Fruit fly (Drosophila melanogaster): ENCODE results near the gene nAChRbeta3.

Gene nAChRbeta3

DNA sequence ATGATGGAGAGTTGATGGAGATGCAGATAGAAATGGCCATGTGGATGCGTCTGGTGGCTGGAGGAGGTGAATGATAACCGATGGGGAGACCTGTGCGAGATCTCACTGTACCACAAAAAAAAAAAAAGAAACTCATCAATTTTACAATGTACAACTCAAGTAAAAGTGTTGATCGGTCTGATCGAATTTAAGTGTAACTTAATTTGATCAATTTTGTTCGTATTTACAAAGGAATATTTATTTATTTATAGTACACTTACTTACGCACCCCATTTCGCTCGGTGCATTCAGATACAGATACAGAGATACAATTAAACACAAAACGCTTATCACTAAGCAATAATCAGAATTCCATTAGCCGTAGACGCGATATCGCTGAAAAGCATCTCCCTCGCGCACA is 22.2 kb upstream of the nAChRbeta3 start (continued):
- TF ChIP-seq CG17612 (GFP tag; IDR thresholded peaks at IDR 0.05) (no peak), CG33557 (GFP tag; optimal IDR thresholded peaks at IDR 0.05) (no peak), CG15011 (GFP tag; optimal IDR thresholded peaks at IDR 0.05) (no peak), Oaz (GFP tag; IDR thresholded peaks at IDR 0.05) (0 out of 2 replicates have a peak, but pooled peaks have one; percentile 15), p53 (GFP tag; optimal IDR thresholded peaks at IDR 0.05) (no peak), HLH54F (GFP tag; optimal IDR thresholded peaks at IDR 0.05) (peak; percentile 25), CG9437 (GFP tag; optimal IDR thresholded peaks at IDR 0.05) (peak; percentile 32), gcm (GFP tag; optimal IDR thresholded peaks at IDR 0.05) (peak; percentile 33), zf30C (GFP tag; optimal IDR thresholded peaks at IDR 0.05) (peak; percentile 40), org-1 (GFP tag; optimal IDR thresholded peaks at IDR 0.05) (peak; percentile 22), kah (GFP tag; optimal IDR thresholded peaks at IDR 0.05) (no peak), CG15269 (tag; optimal IDR thresholded peaks at IDR 0.05) (peak; percentile 12), ranshi (GFP tag; IDR thresholded peaks at IDR 0.05) (peak; percentile 44; the same call in 1 of the 2 replicates), CG6272 (GFP tag; IDR thresholded peaks at IDR 0.05) (peak; percentile 68)

DNA sequence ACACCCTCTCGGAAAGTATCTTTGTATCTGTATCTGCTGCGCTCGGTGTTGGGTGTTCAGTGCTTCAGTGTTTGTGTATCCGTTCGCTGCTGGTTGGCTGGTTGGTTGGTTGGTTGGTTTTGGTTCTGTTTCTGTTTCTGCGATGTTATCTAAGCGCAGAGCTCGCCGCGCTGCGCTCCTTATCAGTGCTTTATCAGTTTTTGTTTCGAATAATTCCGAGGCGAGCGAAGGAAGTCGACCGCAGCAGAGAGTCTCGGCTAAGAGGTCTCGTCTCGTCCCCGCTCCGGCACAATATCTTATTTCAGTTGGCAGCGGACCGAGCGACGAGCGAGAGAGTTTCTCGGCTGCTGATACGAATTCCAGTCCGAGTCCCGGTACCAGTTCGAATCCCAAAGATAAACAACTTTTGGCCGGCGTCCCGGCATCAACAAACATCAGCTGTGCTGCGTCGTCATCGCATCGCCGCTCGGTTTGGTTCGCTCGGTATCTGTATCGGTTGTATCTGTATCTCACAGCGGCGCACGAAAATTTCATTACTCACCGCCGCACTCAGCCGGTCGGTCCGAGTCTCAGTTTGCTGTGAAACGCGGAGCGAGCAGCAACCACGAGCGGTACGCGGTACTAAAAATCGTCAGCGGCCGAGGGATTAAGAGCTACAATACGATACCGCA is 21.6 kb upstream of the nAChRbeta3 start:
- no peak for TF ChIP-seq Mrtf (GFP tag; IDR thresholded peaks at IDR 0.05)
- TF ChIP-seq abd-A (tag; optimal IDR thresholded peaks at IDR 0.05) = peak; percentile 70
- TF ChIP-seq Aef1 (GFP tag; IDR thresholded peaks at IDR 0.05) = no peak
- no peak for TF ChIP-seq Hr3 (GFP tag; optimal IDR thresholded peaks at IDR 0.05)
- 0 out of 2 replicates have a peak, but pooled peaks have one; percentile 23 for TF ChIP-seq peb (GFP tag; IDR thresholded peaks at IDR 0.05)
- peak; percentile 48; the same call in 1 of the 2 replicates for TF ChIP-seq Rfx (GFP tag; IDR thresholded peaks at IDR 0.05)
- TF ChIP-seq so (GFP tag; IDR thresholded peaks at IDR 0.05) = peak; percentile 88; the same call in 2 of the 3 replicates
- TF ChIP-seq Trl (optimal IDR thresholded peaks at IDR 0.05) = peak; percentile 52 to 75
- peak; percentile 63 for TF ChIP-seq Trl (GFP tag; optimal IDR thresholded peaks at IDR 0.05)
- peak; percentile 21 for TF ChIP-seq CG1233 (GFP tag; optimal IDR thresholded peaks at IDR 0.05)
- no peak for TF ChIP-seq sim (GFP tag; IDR thresholded peaks at IDR 0.05)
- no peak for TF ChIP-seq Bteb2 (GFP tag; optimal IDR thresholded peaks at IDR 0.05)
- peak; percentile 77 for TF ChIP-seq nerfin-1 (tag; optimal IDR thresholded peaks at IDR 0.05)
- peak; percentile 7 for TF ChIP-seq B-H2 (GFP tag; optimal IDR thresholded peaks at IDR 0.05)
- no peak for TF ChIP-seq Doc3 (GFP tag; IDR thresholded peaks at IDR 0.05; ENCODE audit: partially characterized antibody)
- TF ChIP-seq dmrt99B (tag; optimal IDR thresholded peaks at IDR 0.05) = peak; percentile 20
- TF ChIP-seq CG6254 (GFP tag; optimal IDR thresholded peaks at IDR 0.05) = peak; percentile 25
- TF ChIP-seq ftz-f1 (GFP tag; optimal IDR thresholded peaks at IDR 0.05) = peak; percentile 57
- no peak for TF ChIP-seq prd (optimal IDR thresholded peaks at IDR 0.05)
- TF ChIP-seq prd (GFP tag; IDR thresholded peaks at IDR 0.05) = 0 out of 3 replicates have a peak, but pooled peaks have one; percentile 25
- TF ChIP-seq jumu (GFP tag; optimal IDR thresholded peaks at IDR 0.05) = no peak
- TF ChIP-seq CG13287 (GFP tag; IDR thresholded peaks at IDR 0.05; ENCODE audit: partially characterized antibody) = peak; percentile 74
- peak; percentile 41; the same call in 1 of the 2 replicates for TF ChIP-seq ranshi (GFP tag; IDR thresholded peaks at IDR 0.05)
- TF ChIP-seq MBD-R2 (GFP tag; IDR thresholded peaks at IDR 0.05) = peak; percentile 33; the same call in 1 of the 2 replicates
- peak; percentile 36 for TF ChIP-seq CG10147 (GFP tag; optimal IDR thresholded peaks at IDR 0.05)
- TF ChIP-seq al (GFP tag; IDR thresholded peaks at IDR 0.05) = no peak
- TF ChIP-seq bab2 (GFP tag; optimal IDR thresholded peaks at IDR 0.05) = peak; percentile 0
- TF ChIP-seq sob (GFP tag; IDR thresholded peaks at IDR 0.05) = peak; percentile 60; the same call in 1 of the 2 replicates
- no peak for TF ChIP-seq gcm (GFP tag; optimal IDR thresholded peaks at IDR 0.05)
- TF ChIP-seq CG11398 (GFP tag; optimal IDR thresholded peaks at IDR 0.05) = peak; percentile 44
- peak; percentile 72 for TF ChIP-seq mirr (GFP tag; optimal IDR thresholded peaks at IDR 0.05)
- TF ChIP-seq Asciz (GFP tag; optimal IDR thresholded peaks at IDR 0.05) = no peak
- peak; percentile 46 for TF ChIP-seq CG7987 (GFP tag; optimal IDR thresholded peaks at IDR 0.05)
- no peak for TF ChIP-seq NC2β (GFP tag; optimal IDR thresholded peaks at IDR 0.05)
- TF ChIP-seq CG31441 (GFP tag; IDR thresholded peaks at IDR 0.05) = no peak
- TF ChIP-seq CG12219 (GFP tag; optimal IDR thresholded peaks at IDR 0.05) = peak; percentile 26
- TF ChIP-seq CG18599 (GFP tag; optimal IDR thresholded peaks at IDR 0.05) = peak; percentile 61

Data from whole organism, embryonic.